Fruit fly (Drosophila melanogaster) whole organism, embryonic: Measurements from ENCODE around the gene mats.
A peak's percentile ranks its signal among the peaks of the same experiment; 100 is the strongest.

Source experiments
- Asciz ChIP-seq: fragments of 200-800 bp; sonication (Bioruptor generic); optimal IDR thresholded peaks from 2 replicates; lab custom pipeline; 2017; ENCODE audit warnings: missing biosample characterization, mild to moderate bottlenecking, missing genetic modification characterization, missing genetic modification reagents
- CG10274 ChIP-seq: fragments of 200-800 bp; sonication (Bioruptor generic); optimal IDR thresholded peaks from 3 replicates; lab custom pipeline; 2017; ENCODE audit warnings: missing biosample characterization, mild to moderate bottlenecking, missing genetic modification characterization
- CG12659 ChIP-seq: fragments of 200-800 bp; sonication (Bioruptor generic); optimal IDR thresholded peaks from 3 replicates; lab custom pipeline; 2017; ENCODE audit warnings: mild to moderate bottlenecking, missing biosample characterization, missing genetic modification reagents, missing genetic modification characterization
- CG14014 ChIP-seq: fragments of 200-800 bp; sonication (Bioruptor generic); IDR thresholded peaks from 2 replicates; pipeline ENCODE4 v1.3.6; 2022; ENCODE audit warnings: missing biosample characterization, missing genetic modification characterization
- CG1647 ChIP-seq: fragments of 200-800 bp; sonication (Bioruptor generic); optimal IDR thresholded peaks from 3 replicates; lab custom pipeline; 2016; ENCODE audit warnings: missing biosample characterization, missing genetic modification characterization
- CG16779 ChIP-seq: fragments of 200-800 bp; sonication (Bioruptor generic); IDR thresholded peaks from 2 replicates; pipeline ENCODE4 v1.3.6; 2022; ENCODE audit warnings: missing biosample characterization, missing genetic modification characterization
- CG17328 ChIP-seq: fragments of 200-800 bp; sonication (Bioruptor generic); IDR thresholded peaks from 2 replicates; pipeline ENCODE4 v1.3.6; 2022; ENCODE audit warnings: missing biosample characterization, missing genetic modification characterization
- CG18619 ChIP-seq: fragments of 200-800 bp; sonication (Bioruptor generic); optimal IDR thresholded peaks from 3 replicates; lab custom pipeline; 2017; ENCODE audit warnings: missing biosample characterization, mild to moderate bottlenecking, missing genetic modification characterization
- CG2202 ChIP-seq: fragments of 200-800 bp; sonication (Bioruptor generic); optimal IDR thresholded peaks from 2 replicates; lab custom pipeline; 2018; ENCODE audit warnings: missing biosample characterization, mild to moderate bottlenecking, missing genetic modification characterization
- CG3163 ChIP-seq: fragments of 200-800 bp; sonication (Bioruptor generic); optimal IDR thresholded peaks from 3 replicates; lab custom pipeline; 2016; ENCODE audit warnings: missing biosample characterization, missing genetic modification characterization
- CG32532 ChIP-seq: fragments of 200-800 bp; sonication (Bioruptor generic); IDR thresholded peaks from 2 replicates; pipeline ENCODE4 v1.3.6; 2022; ENCODE audit warnings: missing biosample characterization, missing genetic modification characterization
- CG34422 ChIP-seq: fragments of 200-800 bp; sonication (Bioruptor generic); IDR thresholded peaks from 3 replicates; pipeline ENCODE4 v1.3.6; 2022; ENCODE audit warnings: missing biosample characterization, missing genetic modification characterization
- CG4328 ChIP-seq: fragments of 200-800 bp; sonication (Bioruptor generic); optimal IDR thresholded peaks from 3 replicates; lab custom pipeline; 2017; ENCODE audit warnings: missing biosample characterization, missing genetic modification reagents, missing genetic modification characterization
- CG7372 ChIP-seq: fragments of 200-800 bp; sonication (Bioruptor generic); IDR thresholded peaks from 2 replicates; pipeline ENCODE4 v1.3.6; 2022; ENCODE audit warnings: missing biosample characterization, missing genetic modification characterization
- CG7963 ChIP-seq: fragments of 200-800 bp; sonication (Bioruptor generic); IDR thresholded peaks from 3 replicates; pipeline ENCODE4 v1.3.6; 2022; ENCODE audit warnings: missing biosample characterization, missing genetic modification characterization; ENCODE audit not compliant: partially characterized antibody
- CG8089 ChIP-seq: fragments of 200-800 bp; sonication (Bioruptor generic); optimal IDR thresholded peaks from 3 replicates; lab custom pipeline; 2016; ENCODE audit warnings: missing biosample characterization, missing genetic modification characterization
- CG8290 ChIP-seq, 3 experiments: fragments of 200-800 bp; sonication (Bioruptor generic); optimal IDR thresholded peaks; 2 replicates each; lab custom pipeline; 2016 to 2019; ENCODE audit warnings: missing biosample characterization in 3 of 3, missing genetic modification characterization in 3 of 3, mild to moderate bottlenecking in 2 of 3, moderate library complexity in 1 of 3
- CG9727 ChIP-seq: fragments of 200-800 bp; sonication (Bioruptor generic); optimal IDR thresholded peaks from 3 replicates; lab custom pipeline; 2017; ENCODE audit warnings: missing biosample characterization, mild to moderate bottlenecking, missing genetic modification characterization
- CHES-1-like ChIP-seq: fragments of 200-800 bp; sonication (Bioruptor generic); optimal IDR thresholded peaks from 2 replicates; lab custom pipeline; 2016; ENCODE audit warnings: missing biosample characterization, missing genetic modification characterization
- Eip74EF ChIP-seq, 2 experiments: fragments of 200-800 bp in 1 of 2; fragments of >200 bp in 1 of 2; sonication (Bioruptor generic) in 1 of 2; optimal IDR thresholded peaks; 2 replicates each; lab custom pipeline; 2017 to 2019; ENCODE audit warnings: missing biosample characterization in 2 of 2, missing genetic modification characterization in 2 of 2, mild to moderate bottlenecking in 1 of 2, moderate library complexity in 1 of 2
- HmgZ ChIP-seq: fragments of 200-800 bp; sonication (Bioruptor generic); optimal IDR thresholded peaks from 2 replicates; lab custom pipeline; 2018; ENCODE audit warnings: missing biosample characterization, mild to moderate bottlenecking, missing genetic modification characterization
- NC2β ChIP-seq: fragments of 200-800 bp; sonication (Bioruptor generic); optimal IDR thresholded peaks from 2 replicates; lab custom pipeline; 2016; ENCODE audit warnings: missing biosample characterization, missing genetic modification characterization
- NfI ChIP-seq: fragments of 200-800 bp; sonication (Bioruptor generic); optimal IDR thresholded peaks from 3 replicates; lab custom pipeline; 2018; ENCODE audit warnings: missing biosample characterization, mild to moderate bottlenecking, missing genetic modification characterization, moderate library complexity
- Six4 ChIP-seq: fragments of 200-800 bp; sonication (Bioruptor generic); optimal IDR thresholded peaks from 2 replicates; lab custom pipeline; 2016; ENCODE audit warnings: missing biosample characterization, missing genetic modification characterization
- Ssrp ChIP-seq: fragments of 200-800 bp; sonication (Bioruptor generic); optimal IDR thresholded peaks from 2 replicates; lab custom pipeline; 2018; ENCODE audit warnings: missing biosample characterization, mild to moderate bottlenecking, missing genetic modification characterization, moderate library complexity
- YL-1 ChIP-seq: fragments of 200-800 bp; sonication (Bioruptor generic); optimal IDR thresholded peaks from 3 replicates; lab custom pipeline; 2017; ENCODE audit warnings: missing biosample characterization, mild to moderate bottlenecking, missing genetic modification characterization
- aop ChIP-seq: fragments of 200-800 bp; sonication (Bioruptor generic); IDR thresholded peaks from 2 replicates; pipeline ENCODE4 v1.3.6; 2022; ENCODE audit warnings: missing biosample characterization, missing genetic modification characterization
- ap ChIP-seq: fragments of 200-800 bp; sonication (Bioruptor generic); IDR thresholded peaks from 2 replicates; pipeline ENCODE4 v1.3.6; 2022; ENCODE audit warnings: missing biosample characterization, missing genetic modification characterization
- ash1 ChIP-seq: fragments of 200-800 bp; sonication (Bioruptor generic); optimal IDR thresholded peaks from 2 replicates; lab custom pipeline; 2018; ENCODE audit warnings: missing biosample characterization, mild to moderate bottlenecking, missing genetic modification characterization
- cato ChIP-seq: fragments of 200-800 bp; sonication (Bioruptor generic); optimal IDR thresholded peaks from 2 replicates; lab custom pipeline; 2016; ENCODE audit warnings: missing biosample characterization, missing genetic modification characterization, borderline replicate concordance
- dysf ChIP-seq: fragments of 200-800 bp; sonication (Bioruptor generic); IDR thresholded peaks from 3 replicates; pipeline ENCODE4 v1.3.6; 2022; ENCODE audit warnings: missing biosample characterization, missing genetic modification characterization
- ems ChIP-seq: fragments of 200-800 bp; sonication (Bioruptor generic); optimal IDR thresholded peaks from 3 replicates; lab custom pipeline; 2016; ENCODE audit warnings: missing biosample characterization, missing genetic modification characterization
- en ChIP-seq: fragments of 200-800 bp; sonication (Bioruptor generic); optimal IDR thresholded peaks from 2 replicates; lab custom pipeline; 2016; ENCODE audit warnings: missing biosample characterization, missing genetic modification characterization
- fd96Cb ChIP-seq: fragments of 200-800 bp; sonication (Bioruptor generic); optimal IDR thresholded peaks from 2 replicates; lab custom pipeline; 2018; ENCODE audit warnings: missing biosample characterization, mild to moderate bottlenecking, missing genetic modification characterization, moderate library complexity
- gt ChIP-seq: fragments of 200-800 bp; sonication (Bioruptor generic); IDR thresholded peaks from 2 replicates; pipeline ENCODE4 v1.3.6; 2022; ENCODE audit warnings: missing biosample characterization, missing genetic modification characterization
- hb ChIP-seq: fragments of 200-800 bp; sonication (Bioruptor generic); IDR thresholded peaks from 3 replicates; pipeline ENCODE4 v1.3.6; 2022; ENCODE audit warnings: missing biosample characterization, missing genetic modification characterization; ENCODE audit not compliant: partially characterized antibody
- ind ChIP-seq: fragments of 200-800 bp; sonication (Bioruptor generic); optimal IDR thresholded peaks from 3 replicates; lab custom pipeline; 2016; ENCODE audit warnings: missing biosample characterization, missing genetic modification characterization
- odd ChIP-seq: fragments of 200-800 bp; sonication (Bioruptor generic); optimal IDR thresholded peaks from 2 replicates; lab custom pipeline; 2017; ENCODE audit warnings: missing biosample characterization, mild to moderate bottlenecking, missing genetic modification characterization
- pzg ChIP-seq: fragments of 200-800 bp; sonication (Bioruptor generic); optimal IDR thresholded peaks from 3 replicates; lab custom pipeline; 2018; ENCODE audit warnings: missing biosample characterization, mild to moderate bottlenecking, missing genetic modification characterization, moderate library complexity
- ro ChIP-seq: fragments of 200-800 bp; sonication (Bioruptor generic); IDR thresholded peaks from 2 replicates; pipeline ENCODE4 v1.3.6; 2022; ENCODE audit warnings: missing biosample characterization, missing genetic modification characterization
- run ChIP-seq: fragments of 200-800 bp; sonication (Bioruptor generic); optimal IDR thresholded peaks from 3 replicates; lab custom pipeline; 2018; ENCODE audit warnings: missing biosample characterization, mild to moderate bottlenecking, missing genetic modification characterization
- sens-2 ChIP-seq: fragments of 200-800 bp; sonication (Bioruptor generic); IDR thresholded peaks from 2 replicates; pipeline ENCODE4 v1.3.6; 2022; ENCODE audit warnings: missing biosample characterization, missing genetic modification characterization
- slbo ChIP-seq: fragments of 200-800 bp; sonication (Bioruptor generic); IDR thresholded peaks from 2 replicates; pipeline ENCODE4 v1.3.6; 2022; ENCODE audit warnings: missing biosample characterization, missing genetic modification characterization
- sqz ChIP-seq: fragments of 200-800 bp; sonication (Bioruptor generic); optimal IDR thresholded peaks from 3 replicates; lab custom pipeline; 2018; ENCODE audit warnings: missing biosample characterization, mild to moderate bottlenecking, missing genetic modification characterization
- ssp ChIP-seq: fragments of 200-800 bp; sonication (Bioruptor generic); IDR thresholded peaks from 2 replicates; pipeline ENCODE4 v1.3.6; 2022; ENCODE audit warnings: missing biosample characterization, missing genetic modification characterization
- stwl ChIP-seq: fragments of 200-800 bp; sonication (Bioruptor generic); optimal IDR thresholded peaks from 3 replicates; lab custom pipeline; 2018; ENCODE audit warnings: missing biosample characterization, mild to moderate bottlenecking, missing genetic modification characterization, moderate library complexity
- tin ChIP-seq: fragments of 200-800 bp; sonication (Bioruptor generic); optimal IDR thresholded peaks from 3 replicates; lab custom pipeline; 2016; ENCODE audit warnings: missing biosample characterization, missing genetic modification characterization
- wek ChIP-seq: fragments of 200-800 bp; sonication (Bioruptor generic); optimal IDR thresholded peaks from 3 replicates; lab custom pipeline; 2018; ENCODE audit warnings: missing biosample characterization, mild to moderate bottlenecking, missing genetic modification characterization, moderate library complexity
- wor ChIP-seq: fragments of 200-800 bp; sonication (Bioruptor generic); IDR thresholded peaks from 2 replicates; pipeline ENCODE4 v1.3.6; 2022; ENCODE audit warnings: missing biosample characterization, missing genetic modification characterization

mats gene

DNA sequence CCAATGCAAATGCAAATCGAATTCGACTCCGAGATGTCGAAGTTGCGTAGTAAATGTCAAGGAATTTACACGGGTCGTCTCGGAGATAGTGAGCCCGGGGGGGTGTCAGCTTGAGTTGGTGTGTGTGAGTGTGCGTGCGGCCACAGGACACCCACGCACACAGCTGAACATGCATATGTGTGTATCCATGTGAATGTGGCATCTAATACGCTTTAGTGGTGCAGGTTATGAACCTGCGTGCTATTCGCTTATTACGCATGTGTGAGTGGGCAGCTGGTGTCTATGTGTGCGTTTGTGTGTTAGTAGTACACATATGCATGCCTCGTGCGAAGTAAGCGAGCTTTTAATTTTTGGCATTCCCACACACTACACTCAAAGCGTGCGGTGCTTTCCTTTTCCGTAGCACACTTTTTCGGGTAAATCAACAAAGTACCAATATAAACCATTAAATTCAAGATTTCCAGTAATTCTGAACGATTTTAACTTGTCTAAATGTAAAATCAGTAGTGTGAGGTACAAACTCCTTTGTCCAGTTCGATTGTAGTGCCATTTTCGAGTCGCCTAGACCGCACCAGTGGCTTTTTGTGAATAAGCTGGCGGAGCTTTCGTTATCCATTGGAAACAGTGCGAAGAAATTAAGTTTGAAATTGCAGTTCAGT lies 48.0 kb downstream of the mats start (continued):
- TF ChIP-seq ro, result no peak; the same call in 1 of the 2 replicates
- peak; percentile 3 for TF ChIP-seq pzg (GFP tag; lab: Kevin White, UChicago)
- TF ChIP-seq CG17328 (GFP tag; lab: Robert Waterston, UW), result peak; percentile 81
- peak; percentile 79 for TF ChIP-seq ems
- peak; percentile 89 for TF ChIP-seq dysf
- TF ChIP-seq NfI (GFP tag; lab: Kevin White, UChicago), result peak; percentile 87
- TF ChIP-seq CG1647 (GFP tag; lab: Kevin White, UChicago), result peak; percentile 86
- TF ChIP-seq CG8290 (GFP tag; optimal IDR thresholded peaks at IDR 0.05; lab: Kevin White, UChicago), result no peak
- no peak for TF ChIP-seq CG8290 (tag; optimal IDR thresholded peaks at IDR 0.05; lab: Kevin White, UChicago)
- TF ChIP-seq Ssrp (tag; lab: Kevin White, UChicago), result peak; percentile 69
- TF ChIP-seq gt, result 0 out of 2 replicates have a peak, but pooled peaks have one; percentile 16
- TF ChIP-seq wor, result peak; percentile 70
- peak; percentile 65; the same call in 1 of the 2 replicates for TF ChIP-seq sens-2 (GFP tag; lab: Robert Waterston, UW)
- no peak for TF ChIP-seq stwl
- peak; percentile 85 for TF ChIP-seq CG18619 (GFP tag; lab: Kevin White, UChicago)
- peak; percentile 22 for TF ChIP-seq YL-1 (GFP tag; lab: Kevin White, UChicago)
- peak; percentile 90 for TF ChIP-seq CG14014 (GFP tag; lab: Robert Waterston, UW)
- TF ChIP-seq NC2β, result peak; percentile 68
- TF ChIP-seq HmgZ (tag; lab: Kevin White, UChicago), result peak; percentile 90
- no peak for TF ChIP-seq CG7963 (GFP tag; lab: Robert Waterston, UW)
- TF ChIP-seq CG10274 (GFP tag; lab: Kevin White, UChicago), result peak; percentile 98
- peak; percentile 80 for TF ChIP-seq CG9727 (GFP tag; lab: Kevin White, UChicago)
- TF ChIP-seq ap, result peak; percentile 63; the same call in 1 of the 2 replicates
- TF ChIP-seq CG32532, result peak; percentile 86
- TF ChIP-seq CG16779, result peak; percentile 76; the same call in 1 of the 2 replicates
- peak; percentile 84 for TF ChIP-seq fd96Cb (tag; lab: Kevin White, UChicago)
- TF ChIP-seq tin (GFP tag; lab: Kevin White, UChicago), result peak; percentile 83
- peak; percentile 68 for TF ChIP-seq ssp (GFP tag; lab: Robert Waterston, UW)
- peak; percentile 69; the same call in 1 of the 2 replicates for TF ChIP-seq aop (GFP tag; lab: Robert Waterston, UW)
- TF ChIP-seq CHES-1-like (GFP tag; lab: Kevin White, UChicago), result peak; percentile 89
- peak; percentile 59 for TF ChIP-seq cato (GFP tag; lab: Kevin White, UChicago)
- peak; percentile 87 for TF ChIP-seq CG12659 (GFP tag; lab: Kevin White, UChicago)
- no peak for TF ChIP-seq sqz (GFP tag; lab: Kevin White, UChicago)
- peak; percentile 50 for TF ChIP-seq ash1 (GFP tag; lab: Kevin White, UChicago)
- no peak for TF ChIP-seq hb (GFP tag; lab: Robert Waterston, UW)
- TF ChIP-seq CG4328 (GFP tag; lab: Kevin White, UChicago), result peak; percentile 65
- peak; percentile 75 for TF ChIP-seq en (GFP tag; lab: Kevin White, UChicago)
- peak; percentile 91 for TF ChIP-seq slbo (GFP tag; lab: Robert Waterston, UW)
- TF ChIP-seq Asciz (GFP tag; lab: Kevin White, UChicago), result peak; percentile 72
- TF ChIP-seq Eip74EF (GFP tag; optimal IDR thresholded peaks at IDR 0.05; lab: Kevin White, UChicago), result no peak
- TF ChIP-seq ind (GFP tag; lab: Kevin White, UChicago), result peak; percentile 90
- TF ChIP-seq wek, result peak; percentile 52
- peak; percentile 71 for TF ChIP-seq CG3163 (GFP tag; lab: Kevin White, UChicago)
- peak; percentile 79; the same call in 1 of the 3 replicates for TF ChIP-seq CG34422 (GFP tag; lab: Robert Waterston, UW)
- peak; percentile 74 for TF ChIP-seq run (tag; lab: Kevin White, UChicago)
- peak; percentile 75 for TF ChIP-seq odd (GFP tag; lab: Kevin White, UChicago)
- TF ChIP-seq CG2202 (tag; lab: Kevin White, UChicago), result no peak
- peak; percentile 78 for TF ChIP-seq CG7372 (GFP tag; lab: Robert Waterston, UW)
- TF ChIP-seq CG8089 (GFP tag; lab: Kevin White, UChicago), result peak; percentile 67
- TF ChIP-seq Six4 (GFP tag; lab: Kevin White, UChicago), result peak; percentile 69
